Worm (Caenorhabditis elegans) whole organism, L2 larva: ENCODE data around the gene C14A4.13.

Experiments
- aly-2 ChIP-seq: fragments of 150-350 bp; optimal IDR thresholded peaks from 2 replicates; lab custom pipeline; 2014; ENCODE audit warnings: missing biosample characterization, missing genetic modification characterization
- ama-1 ChIP-seq: fragments of 150-350 bp; optimal IDR thresholded peaks from 2 replicates; lab custom pipeline; 2018; ENCODE audit warnings: inconsistent platforms
- fos-1 ChIP-seq: fragments of 150-350 bp; optimal IDR thresholded peaks from 2 replicates; lab custom pipeline; 2014; ENCODE audit warnings: missing biosample characterization, missing genetic modification characterization
- skn-1 ChIP-seq: sonication (generic microtip); optimal IDR thresholded peaks from 2 replicates; lab custom pipeline; 2017; ENCODE audit warnings: missing biosample characterization, missing genetic modification characterization
- snpc-4 ChIP-seq: fragments of 150-350 bp; optimal IDR thresholded peaks from 2 replicates; lab custom pipeline; 2014; ENCODE audit warnings: missing biosample characterization, missing genetic modification characterization
- unc-39 ChIP-seq: fragments of 150-350 bp; optimal IDR thresholded peaks from 2 replicates; lab custom pipeline; 2014; ENCODE audit warnings: missing biosample characterization, missing genetic modification characterization

ce11 chrII:10662279-10662678, 44.0 kb downstream of the C14A4.13 start:
- TF ChIP-seq aly-2 (no peak), unc-39 (tag; lab: Kevin White, UChicago) (no peak), snpc-4 (tag; lab: Kevin White, UChicago) (no peak), fos-1 (tag; lab: Kevin White, UChicago) (no peak), skn-1 (no peak), ama-1 (lab: Kevin White, UChicago) (no peak)
